Fruit fly (Drosophila melanogaster): ENCODE data around the gene ocn.

dm6 chr3R:30062543-30062942, 25.0 kb upstream of the ocn start:
- TF ChIP-seq Vsx2 (GFP tag; optimal IDR thresholded peaks at IDR 0.05; ENCODE audit: partially characterized antibody): no peak
- no peak for TF ChIP-seq fru (GFP tag; optimal IDR thresholded peaks at IDR 0.05)
- no peak for TF ChIP-seq Hr78 (GFP tag; optimal IDR thresholded peaks at IDR 0.05)
- TF ChIP-seq Myc (optimal IDR thresholded peaks at IDR 0.05): no peak
- TF ChIP-seq Hr83 (GFP tag; optimal IDR thresholded peaks at IDR 0.05; ENCODE audit: poor library complexity, severe bottlenecking): no peak
- no peak for TF ChIP-seq dsf (GFP tag; optimal IDR thresholded peaks at IDR 0.05; ENCODE audit: borderline replicate concordance)
- no peak for TF ChIP-seq Dfd (GFP tag; optimal IDR thresholded peaks at IDR 0.05)

All from whole organism, wandering third instar larva.